Worm (Caenorhabditis elegans): Measurements from ENCODE around the gene fbxb-47.

DNA sequence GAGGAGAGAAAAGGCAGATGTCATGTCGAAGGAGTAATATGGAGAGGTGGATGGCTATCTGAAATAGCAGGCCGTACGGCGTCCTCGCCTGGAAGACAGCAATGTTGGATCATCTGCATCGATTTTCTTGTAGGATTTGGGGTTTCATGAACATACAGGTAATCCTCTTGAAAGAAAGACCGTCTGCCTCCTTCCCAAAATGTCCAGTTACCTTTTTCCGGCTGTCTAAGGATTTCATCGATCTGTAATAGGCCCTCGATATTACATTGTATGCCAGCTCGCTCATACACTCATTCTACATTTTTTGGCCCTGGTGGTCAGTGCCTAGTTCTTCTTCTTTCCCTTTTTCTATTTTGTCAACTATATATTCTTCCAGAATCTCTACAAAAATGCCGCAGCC lies 19.1 kb upstream of the fbxb-47 start, which contains the start of the genes fbxb-5 and btb-8:
- TF ChIP-seq tab-1 (GFP tag; IDR thresholded peaks at IDR 0.05) (no peak), cog-1 (tag; optimal IDR thresholded peaks at IDR 0.05) (no peak), klf-2 (GFP tag; conservative IDR thresholded peaks at IDR 0.05) (no peak), ztf-23 (GFP tag; IDR thresholded peaks at IDR 0.05) (no peak), flt-1 (GFP tag; IDR thresholded peaks at IDR 0.05) (no peak), ref-1 (GFP tag; conservative IDR thresholded peaks at IDR 0.05) (no peak), T22C8.4 (GFP tag; IDR thresholded peaks at IDR 0.05) (no peak), ztf-29 (GFP tag; IDR thresholded peaks at IDR 0.05) (no peak), med-1 (GFP tag; optimal IDR thresholded peaks at IDR 0.05; ENCODE audit: insufficient read depth) (no peak)
